Worm (Caenorhabditis elegans) whole organism, L1 larva: Measurements from ENCODE around the gene fbf-2.

Experiments
- alr-1 ChIP-seq: fragments of 200-800 bp; sonication (Bioruptor generic); optimal IDR thresholded peaks from 2 replicates; lab custom pipeline; 2018; ENCODE audit warnings: borderline replicate concordance, mild to moderate bottlenecking, missing genetic modification characterization, missing compliant biosample characterization
- ama-1 ChIP-seq: fragments of 150-350 bp; optimal IDR thresholded peaks from 2 replicates; lab custom pipeline; 2014
- blmp-1 ChIP-seq: fragments of 150-350 bp; optimal IDR thresholded peaks from 2 replicates; lab custom pipeline; 2014; ENCODE audit warnings: missing biosample characterization, missing genetic modification characterization
- ces-1 ChIP-seq: fragments of 150-350 bp; optimal IDR thresholded peaks from 2 replicates; lab custom pipeline; 2014; ENCODE audit warnings: missing biosample characterization, missing genetic modification reagents, missing genetic modification characterization
- efl-1 ChIP-seq, 4 experiments: fragments of 150-350 bp; optimal IDR thresholded peaks in 3 of 4; peaks in 1 of 4; 1 replicate in 1 of 4; 2 replicates in 3 of 4; lab custom pipeline; 2014; ENCODE audit warnings: missing biosample characterization in 2 of 4, missing genetic modification characterization in 2 of 4, missing genetic modification reagents in 2 of 4
- fkh-10 ChIP-seq: sonication (generic microtip); optimal IDR thresholded peaks from 2 replicates; lab custom pipeline; 2017; ENCODE audit warnings: missing biosample characterization, missing genetic modification reagents, missing genetic modification characterization
- mep-1 ChIP-seq: fragments of 150-350 bp; optimal IDR thresholded peaks from 2 replicates; lab custom pipeline; 2014; ENCODE audit warnings: missing biosample characterization, missing genetic modification characterization
- nhr-28 ChIP-seq: fragments of 150-350 bp; optimal IDR thresholded peaks from 2 replicates; lab custom pipeline; 2014; ENCODE audit warnings: missing biosample characterization, missing genetic modification characterization
- snpc-4 ChIP-seq: fragments of 150-350 bp; optimal IDR thresholded peaks from 2 replicates; lab custom pipeline; 2014; ENCODE audit warnings: missing biosample characterization, missing genetic modification characterization
- zag-1 ChIP-seq: fragments of 150-350 bp; optimal IDR thresholded peaks from 2 replicates; lab custom pipeline; 2014; ENCODE audit warnings: missing biosample characterization, missing genetic modification characterization

DNA sequence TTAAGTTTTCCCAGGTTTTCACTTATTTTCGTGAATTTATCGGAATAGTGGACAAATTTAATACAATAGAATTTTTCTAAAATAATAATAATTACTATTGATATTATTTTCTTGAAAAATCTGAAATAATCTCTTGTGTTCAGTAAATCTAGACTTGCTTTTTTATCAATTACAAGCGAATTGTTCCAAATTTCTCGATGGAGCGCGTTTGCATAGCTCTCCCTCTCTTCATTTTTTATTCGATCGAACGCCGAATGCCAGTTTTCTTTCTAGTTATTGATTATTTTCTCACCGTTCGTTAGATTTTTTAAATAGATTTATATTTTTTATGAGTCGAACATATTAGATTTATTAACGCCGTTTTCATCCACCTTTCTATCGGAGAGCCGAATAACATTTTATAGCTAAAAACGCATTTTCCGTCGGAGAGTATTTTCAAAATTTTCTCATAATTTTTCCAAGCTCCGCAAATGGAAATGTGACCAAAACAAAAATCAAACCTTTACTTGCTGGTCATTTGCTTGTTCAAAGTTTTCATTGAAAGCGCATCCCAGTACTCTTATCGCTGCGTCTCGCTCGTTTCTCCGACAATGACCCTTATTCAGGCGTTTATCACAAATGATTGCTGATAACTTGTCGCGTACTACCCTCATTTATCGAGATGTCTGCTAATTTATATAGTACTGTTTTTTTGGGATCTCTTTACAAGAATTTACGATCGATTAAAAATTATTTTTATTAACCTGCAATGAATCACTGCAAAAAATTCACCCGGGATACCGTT lies 31.6 kb upstream of the fbf-2 start:
- TF ChIP-seq fkh-10, result no peak
- TF ChIP-seq efl-1 (optimal IDR thresholded peaks at IDR 0.05; lab: Kevin White, UChicago), result peak; percentile 3 to 34
- peak in 1 of 2 experiments; percentile 21 for TF ChIP-seq efl-1 (GFP tag; optimal IDR thresholded peaks at IDR 0.05 in 1 of 2; lab: Kevin White, UChicago)
- no peak for TF ChIP-seq snpc-4 (tag; lab: Kevin White, UChicago)
- no peak for TF ChIP-seq ama-1 (lab: Kevin White, UChicago)
- TF ChIP-seq mep-1 (tag; lab: Kevin White, UChicago), result peak; percentile 55
- no peak for TF ChIP-seq zag-1 (tag; lab: Kevin White, UChicago)
- TF ChIP-seq nhr-28, result no peak
- no peak for TF ChIP-seq blmp-1 (tag; lab: Kevin White, UChicago)
- TF ChIP-seq ces-1 (GFP tag; lab: Kevin White, UChicago), result no peak
- no peak for TF ChIP-seq alr-1 (tag; lab: Kevin White, UChicago)
